Fruit fly (Drosophila melanogaster): ENCODE data around the gene CG14739.

Gene CG14739

DNA sequence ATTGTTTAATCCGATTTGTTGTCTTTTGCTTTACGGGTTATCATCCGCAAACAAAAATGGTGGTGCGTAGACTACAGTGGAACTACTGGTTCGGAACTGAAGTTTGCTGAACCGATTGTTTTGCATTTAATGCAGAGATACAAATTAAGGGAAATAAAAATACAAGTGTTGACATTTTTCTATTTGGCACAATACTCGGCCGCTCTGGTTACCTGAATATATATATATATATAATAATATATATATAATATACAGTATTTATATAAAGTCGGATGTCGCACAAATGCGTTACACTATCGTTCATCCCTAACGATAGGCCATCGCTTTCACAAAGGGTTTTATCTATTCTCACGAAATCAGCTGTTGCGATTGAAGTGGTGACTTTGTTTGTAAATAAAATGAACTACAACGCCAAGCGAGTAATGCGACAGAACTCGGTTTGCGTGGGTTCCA, 32.2 kb downstream of the CG14739 start, which contains the start of the genes DCAF12 and Spt3 (continued):
- peak; percentile 35 for TF ChIP-seq ewg (GFP tag; optimal IDR thresholded peaks at IDR 0.05)
- no peak for TF ChIP-seq mam (GFP tag; optimal IDR thresholded peaks at IDR 0.05)
- TF ChIP-seq toy (GFP tag; IDR thresholded peaks at IDR 0.05), result no peak
- TF ChIP-seq CG33557 (GFP tag; optimal IDR thresholded peaks at IDR 0.05), result peak; percentile 61
- TF ChIP-seq scrt (GFP tag; optimal IDR thresholded peaks at IDR 0.05), result peak; percentile 44
- no peak for TF ChIP-seq CG5953 (GFP tag; IDR thresholded peaks at IDR 0.05)
- TF ChIP-seq jigr1 (GFP tag; IDR thresholded peaks at IDR 0.05), result no peak
- TF ChIP-seq CG16863 (GFP tag; optimal IDR thresholded peaks at IDR 0.05), result no peak
- peak; percentile 76 for TF ChIP-seq Sry-β (GFP tag; optimal IDR thresholded peaks at IDR 0.05)
- peak; percentile 17 for TF ChIP-seq kah (GFP tag; optimal IDR thresholded peaks at IDR 0.05)
- no peak for TF ChIP-seq ftz-f1 (GFP tag; optimal IDR thresholded peaks at IDR 0.05)
- TF ChIP-seq Aef1 (GFP tag; IDR thresholded peaks at IDR 0.05), result peak; percentile 56
- TF ChIP-seq corto (GFP tag; optimal IDR thresholded peaks at IDR 0.05), result no peak
- no peak for TF ChIP-seq gce (GFP tag; IDR thresholded peaks at IDR 0.05)
- no peak for TF ChIP-seq CG3065 (GFP tag; optimal IDR thresholded peaks at IDR 0.05)
- TF ChIP-seq hkb (optimal IDR thresholded peaks at IDR 0.05), result no peak
- 0 out of 2 replicates have a peak, but pooled peaks have one; percentile 16 for TF ChIP-seq hkb (GFP tag; IDR thresholded peaks at IDR 0.05)
- no peak for TF ChIP-seq CG12236 (GFP tag; optimal IDR thresholded peaks at IDR 0.05)
- no peak for TF ChIP-seq Doc2 (GFP tag; IDR thresholded peaks at IDR 0.05)
- no peak for TF ChIP-seq CrebB (tag; optimal IDR thresholded peaks at IDR 0.05)
- no peak for TF ChIP-seq CG11560 (tag; IDR thresholded peaks at IDR 0.05)
- peak; percentile 61; the same call in 2 of the 3 replicates for TF ChIP-seq tgo (GFP tag; IDR thresholded peaks at IDR 0.05)
- TF ChIP-seq CG2202 (tag; optimal IDR thresholded peaks at IDR 0.05), result peak; percentile 5
- peak; percentile 76 for TF ChIP-seq Med (GFP tag)
- no peak for TF ChIP-seq Ets97D (GFP tag; optimal IDR thresholded peaks at IDR 0.05)
- TF ChIP-seq ase (GFP tag; IDR thresholded peaks at IDR 0.05), result no peak
- TF ChIP-seq CG6854 (GFP tag; optimal IDR thresholded peaks at IDR 0.05), result peak; percentile 20
- TF ChIP-seq usp (GFP tag; optimal IDR thresholded peaks at IDR 0.05), result no peak
- peak; percentile 12 for TF ChIP-seq tin (GFP tag; optimal IDR thresholded peaks at IDR 0.05)
- TF ChIP-seq Dbx (GFP tag; IDR thresholded peaks at IDR 0.05), result peak; percentile 49; the same call in 1 of the 3 replicates
- no peak for TF ChIP-seq ci (GFP tag; IDR thresholded peaks at IDR 0.05)
- TF ChIP-seq CG18599 (GFP tag; optimal IDR thresholded peaks at IDR 0.05), result peak; percentile 62
- peak; percentile 37; the same call in 1 of the 2 replicates for TF ChIP-seq CG14441 (GFP tag; IDR thresholded peaks at IDR 0.05)
- peak; percentile 38 for TF ChIP-seq CG8388 (GFP tag; optimal IDR thresholded peaks at IDR 0.05)
- TF ChIP-seq unpg (GFP tag; optimal IDR thresholded peaks at IDR 0.05), result no peak
- TF ChIP-seq ind (GFP tag; optimal IDR thresholded peaks at IDR 0.05), result peak; percentile 53
- TF ChIP-seq Bdp1 (GFP tag; optimal IDR thresholded peaks at IDR 0.05), result no peak
- TF ChIP-seq CG16779 (GFP tag; IDR thresholded peaks at IDR 0.05), result no peak
- peak; percentile 96 for TF ChIP-seq vnd (GFP tag; IDR thresholded peaks at IDR 0.05; ENCODE audit: partially characterized antibody)
- peak; percentile 14 for TF ChIP-seq CG1602 (GFP tag; optimal IDR thresholded peaks at IDR 0.05)
- TF ChIP-seq Camta (GFP tag; optimal IDR thresholded peaks at IDR 0.05), result no peak
- TF ChIP-seq dysf (GFP tag; IDR thresholded peaks at IDR 0.05), result 0 out of 3 replicates have a peak, but pooled peaks have one; percentile 50
- TF ChIP-seq fd3F (GFP tag; optimal IDR thresholded peaks at IDR 0.05), result peak; percentile 22
- TF ChIP-seq ac (GFP tag; optimal IDR thresholded peaks at IDR 0.05), result no peak
- peak; percentile 98 for TF ChIP-seq Scr (GFP tag; IDR thresholded peaks at IDR 0.05; ENCODE audit: partially characterized antibody)
- TF ChIP-seq Jarid2 (GFP tag; optimal IDR thresholded peaks at IDR 0.05), result no peak
- TF ChIP-seq CG14860 (GFP tag; IDR thresholded peaks at IDR 0.05; ENCODE audit: partially characterized antibody), result peak; percentile 95
- no peak for TF ChIP-seq ham (GFP tag; IDR thresholded peaks at IDR 0.05)
- TF ChIP-seq Spps (tag; optimal IDR thresholded peaks at IDR 0.05), result peak; percentile 28
- TF ChIP-seq Xrp1 (GFP tag; IDR thresholded peaks at IDR 0.05), result peak; percentile 70
- TF ChIP-seq pzg (GFP tag; optimal IDR thresholded peaks at IDR 0.05), result peak; percentile 37
